Fruit fly (Drosophila melanogaster): ENCODE measurements around the gene CG13312.

Gene CG13312

dm6 chr3L:8821708-8822660 is 15.0 kb upstream of the CG13312 start (continued):
- TF ChIP-seq CG15696 (tag; optimal IDR thresholded peaks at IDR 0.05), result no peak
- no peak for TF ChIP-seq Ada2b (GFP tag; IDR thresholded peaks at IDR 0.05)
- no peak for TF ChIP-seq Dp (GFP tag; optimal IDR thresholded peaks at IDR 0.05)
- TF ChIP-seq zf30C (GFP tag; optimal IDR thresholded peaks at IDR 0.05), result no peak
- no peak for TF ChIP-seq ash1 (GFP tag; optimal IDR thresholded peaks at IDR 0.05)
- no peak for TF ChIP-seq CG11504 (tag; optimal IDR thresholded peaks at IDR 0.05)
- no peak for TF ChIP-seq CG12769 (tag; optimal IDR thresholded peaks at IDR 0.05)
- TF ChIP-seq slou (GFP tag; optimal IDR thresholded peaks at IDR 0.05), result no peak
- no peak for TF ChIP-seq H15 (GFP tag; IDR thresholded peaks at IDR 0.05)
- TF ChIP-seq wek (GFP tag; optimal IDR thresholded peaks at IDR 0.05), result no peak
- peak; percentile 29; the same call in 1 of the 3 replicates for TF ChIP-seq row (GFP tag; IDR thresholded peaks at IDR 0.05)
- no peak for TF ChIP-seq otp (GFP tag; IDR thresholded peaks at IDR 0.05)
- no peak for TF ChIP-seq pita (GFP tag; optimal IDR thresholded peaks at IDR 0.05)
- no peak for TF ChIP-seq CG10209 (GFP tag; optimal IDR thresholded peaks at IDR 0.05)
- no peak for TF ChIP-seq CG42726 (GFP tag; IDR thresholded peaks at IDR 0.05; ENCODE audit: partially characterized antibody)
- no peak for TF ChIP-seq CG7357 (GFP tag; IDR thresholded peaks at IDR 0.05)
- peak; percentile 26 for TF ChIP-seq Ets65A (GFP tag)
- TF ChIP-seq CG6765 (GFP tag; optimal IDR thresholded peaks at IDR 0.05), result no peak
- TF ChIP-seq CG17359 (tag; optimal IDR thresholded peaks at IDR 0.05), result no peak
- TF ChIP-seq Rfx (GFP tag; IDR thresholded peaks at IDR 0.05), result no peak
- TF ChIP-seq lbe (GFP tag; optimal IDR thresholded peaks at IDR 0.05), result peak; percentile 85
- TF ChIP-seq fd102C (GFP tag; optimal IDR thresholded peaks at IDR 0.05), result no peak
- TF ChIP-seq dmrt11E (tag; optimal IDR thresholded peaks at IDR 0.05), result peak; percentile 13
- TF ChIP-seq CG34224 (GFP tag; IDR thresholded peaks at IDR 0.05; ENCODE audit: partially characterized antibody), result no peak
- TF ChIP-seq CG2875 (GFP tag; optimal IDR thresholded peaks at IDR 0.05), result no peak
- no peak for TF ChIP-seq ERR (GFP tag; optimal IDR thresholded peaks at IDR 0.05)
- peak; percentile 17 to 71 for TF ChIP-seq bsh (GFP tag; optimal IDR thresholded peaks at IDR 0.05)
- TF ChIP-seq slp2 (GFP tag; optimal IDR thresholded peaks at IDR 0.05), result no peak
- TF ChIP-seq hth (optimal IDR thresholded peaks at IDR 0.05), result no peak
- peak; percentile 69 for TF ChIP-seq sens (GFP tag)
- no peak for TF ChIP-seq Lpt (GFP tag; optimal IDR thresholded peaks at IDR 0.05)

DNA sequence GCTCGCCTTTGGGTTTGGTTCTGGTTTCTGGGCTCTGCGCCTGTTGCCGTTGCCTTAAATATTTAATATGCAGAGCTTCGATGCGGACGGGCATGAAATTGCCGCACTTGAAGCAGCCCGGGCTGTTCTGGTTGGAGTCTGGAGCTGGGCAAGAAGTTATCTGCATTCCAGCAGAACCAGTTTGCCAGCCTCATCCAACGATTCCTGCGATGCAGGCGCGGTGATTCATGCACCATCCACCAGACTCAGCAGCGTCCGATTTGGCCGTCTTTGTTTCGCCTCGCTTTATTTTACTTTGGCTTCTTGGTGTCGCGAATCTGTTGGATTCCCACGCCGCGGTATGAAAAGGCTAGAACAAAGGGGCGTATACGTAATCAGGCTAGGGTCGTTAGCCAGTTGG is 12.4 kb upstream of the CG13312 start:
- no peak for TF ChIP-seq CG2875 (GFP tag; optimal IDR thresholded peaks at IDR 0.05)
- TF ChIP-seq inv (GFP tag; IDR thresholded peaks at IDR 0.05; ENCODE audit: partially characterized antibody), result peak; percentile 16; the same call in 1 of the 2 replicates
- no peak for TF ChIP-seq Lim3 (GFP tag; IDR thresholded peaks at IDR 0.05)
- TF ChIP-seq Ets65A (GFP tag), result peak; percentile 72

- peak; percentile 50 for TF ChIP-seq dmrt99B (tag; optimal IDR thresholded peaks at IDR 0.05)
- no peak for TF ChIP-seq Scr (GFP tag; IDR thresholded peaks at IDR 0.05; ENCODE audit: partially characterized antibody)
- peak; percentile 20 for TF ChIP-seq CG9727 (GFP tag; optimal IDR thresholded peaks at IDR 0.05)
- no peak for TF ChIP-seq chm (GFP tag; IDR thresholded peaks at IDR 0.05)
- TF ChIP-seq lab (GFP tag; optimal IDR thresholded peaks at IDR 0.05), result peak; percentile 33
- peak; percentile 22 for TF ChIP-seq ind (GFP tag; optimal IDR thresholded peaks at IDR 0.05)
- no peak for TF ChIP-seq hbn (GFP tag; IDR thresholded peaks at IDR 0.05; ENCODE audit: partially characterized antibody)
- TF ChIP-seq CG9215 (GFP tag; IDR thresholded peaks at IDR 0.05), result peak; percentile 39; the same call in 1 of the 2 replicates
- no peak for TF ChIP-seq CG9817 (tag; optimal IDR thresholded peaks at IDR 0.05)
- no peak for TF ChIP-seq trem (tag; optimal IDR thresholded peaks at IDR 0.05)
- TF ChIP-seq CG7271 (tag; optimal IDR thresholded peaks at IDR 0.05), result no peak
- no peak for TF ChIP-seq D19B (GFP tag; optimal IDR thresholded peaks at IDR 0.05)
- TF ChIP-seq pan (optimal IDR thresholded peaks at IDR 0.05), result no peak
- peak in 1 of 2 experiments; percentile 69 for TF ChIP-seq pan (GFP tag; optimal IDR thresholded peaks at IDR 0.05 in 1 of 2, IDR thresholded peaks at IDR 0.05 in 1 of 2)
- peak; percentile 42 for TF ChIP-seq Blimp-1 (GFP tag; optimal IDR thresholded peaks at IDR 0.05)
These were observed 6.5 kb upstream of the CG13312 start for dm6 chr3L:8813484-8813883.
